Worm (Caenorhabditis elegans) whole organism, L1 larva: ENCODE data around the gene air-1.

Experiments
- dpl-1 ChIP-seq, 3 experiments: fragments of 150-350 bp in 2 of 3; sonication (generic microtip) in 1 of 3; optimal IDR thresholded peaks; 2 replicates each; lab custom pipeline; 2014 to 2017; ENCODE audit warnings: missing biosample characterization in 3 of 3, missing genetic modification characterization in 3 of 3, missing genetic modification reagents in 3 of 3
- elt-2 ChIP-seq: sonication (generic microtip); optimal IDR thresholded peaks from 2 replicates; lab custom pipeline; 2016; ENCODE audit warnings: missing genetic modification characterization, mild to moderate bottlenecking, inconsistent platforms, missing compliant biosample characterization, missing genetic modification reagents
- fos-1 ChIP-seq: fragments of 150-350 bp; optimal IDR thresholded peaks from 2 replicates; lab custom pipeline; 2014; ENCODE audit warnings: missing biosample characterization, missing genetic modification characterization
- grh-1 ChIP-seq: fragments of 200-800 bp; sonication (Bioruptor generic); IDR thresholded peaks from 2 replicates; pipeline ENCODE4 v1.3.6; 2022; ENCODE audit warnings: missing genetic modification reagents, missing genetic modification characterization, missing compliant biosample characterization
- lin-15B ChIP-seq: fragments of 150-350 bp; sonication (generic microtip); optimal IDR thresholded peaks from 3 replicates; lab custom pipeline; 2014; ENCODE audit warnings: missing biosample characterization, missing genetic modification characterization
- lir-3 ChIP-seq: sonication (generic microtip); optimal IDR thresholded peaks from 2 replicates; lab custom pipeline; 2016; ENCODE audit warnings: mild to moderate bottlenecking, missing genetic modification characterization, moderate library complexity, missing compliant biosample characterization; ENCODE audit not compliant: poor library complexity
- lsy-2 ChIP-seq, 2 experiments: fragments of 150-350 bp; optimal IDR thresholded peaks; 2 replicates each; lab custom pipeline; 2014; ENCODE audit warnings: missing biosample characterization in 2 of 2, missing genetic modification characterization in 2 of 2
- nhr-237 ChIP-seq: fragments of 150-350 bp; optimal IDR thresholded peaks from 2 replicates; lab custom pipeline; 2014; ENCODE audit warnings: missing biosample characterization, missing genetic modification characterization
- nhr-71 ChIP-seq: sonication (generic microtip); optimal IDR thresholded peaks from 2 replicates; lab custom pipeline; 2016; ENCODE audit warnings: mild to moderate bottlenecking, missing genetic modification characterization, moderate library complexity, missing compliant biosample characterization
- pag-3 ChIP-seq: sonication (generic microtip); optimal IDR thresholded peaks from 2 replicates; lab custom pipeline; 2017; ENCODE audit warnings: missing genetic modification characterization, mild to moderate bottlenecking, missing compliant biosample characterization, antibody characterized with exemption, borderline replicate concordance; ENCODE audit not compliant: insufficient read depth
- sup-37 ChIP-seq: fragments of 200-800 bp; sonication (Bioruptor generic); optimal IDR thresholded peaks from 2 replicates; lab custom pipeline; 2018; ENCODE audit warnings: mild to moderate bottlenecking, missing genetic modification characterization, missing compliant biosample characterization
- tbx-2 ChIP-seq: sonication (generic microtip); optimal IDR thresholded peaks from 2 replicates; lab custom pipeline; 2016; ENCODE audit warnings: missing genetic modification characterization, missing compliant biosample characterization
- unc-130 ChIP-seq: fragments of 150-350 bp; optimal IDR thresholded peaks from 2 replicates; lab custom pipeline; 2017; ENCODE audit warnings: missing biosample characterization, missing genetic modification characterization, inconsistent platforms

- TF ChIP-seq dpl-1 (GFP tag; optimal IDR thresholded peaks at IDR 0.05; lab: Kevin White, UChicago) (no peak), lir-3 (tag; lab: Kevin White, UChicago) (no peak), unc-130 (no peak), sup-37 (GFP tag; lab: Kevin White, UChicago) (no peak), pag-3 (tag; lab: Kevin White, UChicago) (no peak), elt-2 (tag; lab: Kevin White, UChicago) (no peak), nhr-237 (tag; lab: Kevin White, UChicago) (no peak), nhr-71 (tag; lab: Kevin White, UChicago) (no peak), lin-15B (tag; lab: Kevin White, UChicago) (no peak), fos-1 (tag; lab: Kevin White, UChicago) (no peak), grh-1 (GFP tag; lab: Robert Waterston, UW) (no peak), tbx-2 (tag; lab: Kevin White, UChicago) (no peak), lsy-2 (tag; optimal IDR thresholded peaks at IDR 0.05; lab: Kevin White, UChicago) (no peak)
These were observed 49.6 kb upstream of the air-1 start for ce11 chrV:8171688-8172087.
